Worm (Caenorhabditis elegans) whole organism, L2 larva: ENCODE results near the gene isy-1.
A peak's percentile ranks its signal among the peaks of the same experiment; 100 is the strongest.

Source experiments
- C34F6.9 ChIP-seq: fragments of 150-350 bp; optimal IDR thresholded peaks from 2 replicates; lab custom pipeline; 2014; ENCODE audit warnings: missing biosample characterization, missing genetic modification characterization
- F13H6.1 ChIP-seq: sonication (generic microtip); optimal IDR thresholded peaks from 2 replicates; lab custom pipeline; 2016; ENCODE audit warnings: missing genetic modification characterization, missing compliant biosample characterization
- Y55F3AM.14 ChIP-seq: fragments of 200-800 bp; sonication (Bioruptor generic); optimal IDR thresholded peaks from 2 replicates; lab custom pipeline; 2018; ENCODE audit warnings: mild to moderate bottlenecking, missing genetic modification characterization, missing compliant biosample characterization
- ZK546.5 ChIP-seq: sonication (generic microtip); optimal IDR thresholded peaks from 2 replicates; lab custom pipeline; 2017; ENCODE audit warnings: missing biosample characterization, missing genetic modification characterization
- ama-1 ChIP-seq: fragments of 150-350 bp; optimal IDR thresholded peaks from 2 replicates; lab custom pipeline; 2018; ENCODE audit warnings: inconsistent platforms
- blmp-1 ChIP-seq: sonication (generic microtip); optimal IDR thresholded peaks from 2 replicates; lab custom pipeline; 2017; ENCODE audit warnings: missing genetic modification characterization, mild to moderate bottlenecking, missing compliant biosample characterization, antibody characterized with exemption, moderate library complexity; ENCODE audit not compliant: insufficient read depth
- ceh-16 ChIP-seq: fragments of 150-350 bp; optimal IDR thresholded peaks from 2 replicates; lab custom pipeline; 2014; ENCODE audit warnings: missing biosample characterization, missing genetic modification characterization
- ceh-82 ChIP-seq: fragments of 150-350 bp; optimal IDR thresholded peaks from 2 replicates; lab custom pipeline; 2014; ENCODE audit warnings: missing biosample characterization, missing genetic modification characterization
- crh-2 ChIP-seq: sonication (generic microtip); optimal IDR thresholded peaks from 2 replicates; lab custom pipeline; 2017; ENCODE audit warnings: missing biosample characterization, missing genetic modification characterization
- dmd-4 ChIP-seq: sonication (generic microtip); optimal IDR thresholded peaks from 2 replicates; lab custom pipeline; 2017; ENCODE audit warnings: missing biosample characterization, missing genetic modification characterization
- egl-27 ChIP-seq: sonication (generic microtip); optimal IDR thresholded peaks from 3 replicates; lab custom pipeline; 2017; ENCODE audit warnings: missing biosample characterization, missing genetic modification reagents, missing genetic modification characterization
- elt-1 ChIP-seq: fragments of 150-350 bp; optimal IDR thresholded peaks from 2 replicates; lab custom pipeline; 2014; ENCODE audit warnings: missing biosample characterization, missing genetic modification characterization
- elt-3 ChIP-seq: sonication (generic microtip); optimal IDR thresholded peaks from 2 replicates; lab custom pipeline; 2017; ENCODE audit warnings: missing biosample characterization, missing genetic modification characterization
- fos-1 ChIP-seq: fragments of 150-350 bp; optimal IDR thresholded peaks from 2 replicates; lab custom pipeline; 2014; ENCODE audit warnings: missing biosample characterization, missing genetic modification characterization
- gmeb-1 ChIP-seq: fragments of 150-350 bp; optimal IDR thresholded peaks from 2 replicates; lab custom pipeline; 2014; ENCODE audit warnings: missing biosample characterization, missing genetic modification characterization
- lin-11 ChIP-seq: fragments of 150-350 bp; sonication (generic microtip); optimal IDR thresholded peaks from 2 replicates; lab custom pipeline; 2014; ENCODE audit warnings: missing biosample characterization, missing genetic modification characterization, inconsistent platforms, mixed read lengths
- lin-13 ChIP-seq: fragments of 150-350 bp; optimal IDR thresholded peaks from 2 replicates; lab custom pipeline; 2014; ENCODE audit warnings: missing biosample characterization, missing genetic modification reagents, missing genetic modification characterization
- lsy-2 ChIP-seq, 2 experiments: fragments of 150-350 bp in 1 of 2; sonication (generic microtip) in 1 of 2; optimal IDR thresholded peaks; 2 replicates each; lab custom pipeline; 2014 to 2017; ENCODE audit warnings: missing biosample characterization in 2 of 2, missing genetic modification characterization in 2 of 2
- mab-5 ChIP-seq: fragments of 150-350 bp; optimal IDR thresholded peaks from 2 replicates; lab custom pipeline; 2014; ENCODE audit warnings: missing biosample characterization, missing genetic modification characterization
- mbf-1 ChIP-seq: sonication (generic microtip); optimal IDR thresholded peaks from 2 replicates; lab custom pipeline; 2017; ENCODE audit warnings: missing biosample characterization, missing genetic modification characterization
- mdl-1 ChIP-seq, 2 experiments: fragments of 150-350 bp in 1 of 2; sonication (generic microtip) in 1 of 2; optimal IDR thresholded peaks; 2 replicates each; lab custom pipeline; 2017; ENCODE audit warnings: missing biosample characterization in 2 of 2, missing genetic modification characterization in 2 of 2
- nhr-11 ChIP-seq: fragments of 150-350 bp; optimal IDR thresholded peaks from 2 replicates; lab custom pipeline; 2014; ENCODE audit warnings: missing biosample characterization, missing genetic modification characterization
- nhr-12 ChIP-seq: fragments of 150-350 bp; optimal IDR thresholded peaks from 2 replicates; lab custom pipeline; 2014; ENCODE audit warnings: missing biosample characterization, missing genetic modification characterization
- nhr-129 ChIP-seq: fragments of 150-350 bp; optimal IDR thresholded peaks from 2 replicates; lab custom pipeline; 2014; ENCODE audit warnings: missing biosample characterization, missing genetic modification characterization
- nhr-21 ChIP-seq: fragments of 150-350 bp; optimal IDR thresholded peaks from 2 replicates; lab custom pipeline; 2014; ENCODE audit warnings: missing biosample characterization, missing genetic modification characterization
- nhr-237 ChIP-seq: fragments of 150-350 bp; optimal IDR thresholded peaks from 2 replicates; lab custom pipeline; 2014; ENCODE audit warnings: missing biosample characterization, missing genetic modification characterization
- nhr-25 ChIP-seq: fragments of 150-350 bp; sonication (generic microtip); optimal IDR thresholded peaks from 3 replicates; lab custom pipeline; 2014; ENCODE audit warnings: missing biosample characterization, missing genetic modification characterization
- nhr-6 ChIP-seq: fragments of 150-350 bp; optimal IDR thresholded peaks from 2 replicates; lab custom pipeline; 2014; ENCODE audit warnings: missing biosample characterization, missing genetic modification characterization
- nhr-77 ChIP-seq: fragments of 150-350 bp; optimal IDR thresholded peaks from 2 replicates; lab custom pipeline; 2014; ENCODE audit warnings: missing biosample characterization, missing genetic modification characterization
- peb-1 ChIP-seq: fragments of 150-350 bp; optimal IDR thresholded peaks from 2 replicates; lab custom pipeline; 2014; ENCODE audit warnings: missing biosample characterization, missing genetic modification characterization
- sem-4 ChIP-seq: fragments of 150-350 bp; optimal IDR thresholded peaks from 2 replicates; lab custom pipeline; 2014; ENCODE audit warnings: missing biosample characterization, missing genetic modification reagents, missing genetic modification characterization
- skn-1 ChIP-seq: sonication (generic microtip); optimal IDR thresholded peaks from 2 replicates; lab custom pipeline; 2017; ENCODE audit warnings: missing biosample characterization, missing genetic modification characterization
- sma-3 ChIP-seq: sonication (generic microtip); optimal IDR thresholded peaks from 2 replicates; lab custom pipeline; 2016; ENCODE audit warnings: missing genetic modification reagents, missing genetic modification characterization, missing compliant biosample characterization
- sma-9 ChIP-seq, 2 experiments: fragments of 150-350 bp in 1 of 2; sonication (generic microtip) in 1 of 2; optimal IDR thresholded peaks; 2 replicates each; lab custom pipeline; 2014 to 2016; ENCODE audit warnings: missing genetic modification characterization in 2 of 2, mild to moderate bottlenecking in 1 of 2, missing biosample characterization in 1 of 2, missing compliant biosample characterization in 1 of 2, missing genetic modification reagents in 1 of 2, moderate library complexity in 1 of 2
- snpc-4 ChIP-seq: fragments of 150-350 bp; optimal IDR thresholded peaks from 2 replicates; lab custom pipeline; 2014; ENCODE audit warnings: missing biosample characterization, missing genetic modification characterization
- unc-39 ChIP-seq: fragments of 150-350 bp; optimal IDR thresholded peaks from 2 replicates; lab custom pipeline; 2014; ENCODE audit warnings: missing biosample characterization, missing genetic modification characterization
- unc-55 ChIP-seq: fragments of 150-350 bp; sonication (generic microtip); optimal IDR thresholded peaks from 3 replicates; lab custom pipeline; 2014; ENCODE audit warnings: missing biosample characterization, missing genetic modification reagents, missing genetic modification characterization
- unc-62 ChIP-seq: fragments of 150-350 bp; optimal IDR thresholded peaks from 2 replicates; lab custom pipeline; 2014; ENCODE audit warnings: missing biosample characterization, missing genetic modification reagents, missing genetic modification characterization
- zag-1 ChIP-seq: fragments of 150-350 bp; optimal IDR thresholded peaks from 2 replicates; lab custom pipeline; 2014; ENCODE audit warnings: missing biosample characterization, missing genetic modification characterization
- ztf-1 ChIP-seq: fragments of 200-800 bp; sonication (Bioruptor generic); conservative IDR thresholded peaks from 2 replicates; pipeline ENCODE4 v1.3.6; 2022; ENCODE audit warnings: missing genetic modification characterization, missing compliant biosample characterization
- ztf-4 ChIP-seq: fragments of 150-350 bp; optimal IDR thresholded peaks from 2 replicates; lab custom pipeline; 2014; ENCODE audit warnings: missing biosample characterization, missing genetic modification characterization

The isy-1 gene

ce11 chrV:10953471-10954155, 46.9 kb downstream of the isy-1 start (continued):
- TF ChIP-seq sma-9 (GFP tag; optimal IDR thresholded peaks at IDR 0.05; lab: Kevin White, UChicago), result peak; percentile 20
- no peak for TF ChIP-seq sma-9 (tag; optimal IDR thresholded peaks at IDR 0.05; lab: Kevin White, UChicago)
- no peak for TF ChIP-seq nhr-129 (tag; lab: Kevin White, UChicago)
- TF ChIP-seq skn-1 (tag; lab: Kevin White, UChicago), result no peak
- TF ChIP-seq crh-2, result no peak
- TF ChIP-seq unc-62, result no peak
- no peak for TF ChIP-seq nhr-12 (tag; lab: Kevin White, UChicago)
- TF ChIP-seq nhr-25, result peak; percentile 29
- no peak for TF ChIP-seq F13H6.1 (tag; lab: Kevin White, UChicago)
- no peak for TF ChIP-seq dmd-4 (tag; lab: Kevin White, UChicago)
- TF ChIP-seq elt-3 (tag; lab: Kevin White, UChicago), result no peak
- TF ChIP-seq snpc-4 (tag; lab: Kevin White, UChicago), result no peak
- peak in 1 of 2 experiments; percentile 40 for TF ChIP-seq lsy-2 (tag; optimal IDR thresholded peaks at IDR 0.05; lab: Kevin White, UChicago)
- TF ChIP-seq mbf-1 (tag; lab: Kevin White, UChicago), result no peak
- TF ChIP-seq nhr-21 (tag; lab: Kevin White, UChicago), result no peak
- TF ChIP-seq nhr-77 (tag; lab: Kevin White, UChicago), result no peak
- no peak for TF ChIP-seq nhr-11 (tag; lab: Kevin White, UChicago)
- no peak for TF ChIP-seq unc-39
- no peak for TF ChIP-seq sma-3 (GFP tag; lab: Kevin White, UChicago)
- no peak for TF ChIP-seq sem-4
- TF ChIP-seq ceh-82 (tag; lab: Kevin White, UChicago), result no peak
- no peak for TF ChIP-seq lin-11 (tag; lab: Kevin White, UChicago)
- TF ChIP-seq ZK546.5, result no peak
- no peak for TF ChIP-seq ceh-16 (tag; lab: Kevin White, UChicago)
- TF ChIP-seq nhr-237 (tag; lab: Kevin White, UChicago), result no peak
- no peak for TF ChIP-seq C34F6.9 (tag; lab: Kevin White, UChicago)
- TF ChIP-seq, all 48 proteins: peak for 9

ce11 chrV:10951655-10952278, 48.7 kb downstream of the isy-1 start, which contains the start of gene F17C11.4:
F17C11.4 (plus strand) TSS chrV:10951860.
- TF ChIP-seq sma-9 (GFP tag; optimal IDR thresholded peaks at IDR 0.05; lab: Kevin White, UChicago), result peak; percentile 96
- no peak for TF ChIP-seq sma-9 (tag; optimal IDR thresholded peaks at IDR 0.05; lab: Kevin White, UChicago)
- TF ChIP-seq gmeb-1, result peak; percentile 58
- TF ChIP-seq nhr-12 (tag; lab: Kevin White, UChicago), result no peak
- no peak for TF ChIP-seq elt-3 (tag; lab: Kevin White, UChicago)
- no peak for TF ChIP-seq lin-11 (tag; lab: Kevin White, UChicago)
- TF ChIP-seq mab-5 (tag; lab: Kevin White, UChicago), result peak; percentile 39
- peak; percentile 85 for TF ChIP-seq C34F6.9 (tag; lab: Kevin White, UChicago)
- peak; percentile 49 for TF ChIP-seq egl-27 (tag; lab: Kevin White, UChicago)
- peak; percentile 57 for TF ChIP-seq crh-2
- peak; percentile 75 for TF ChIP-seq sma-3 (GFP tag; lab: Kevin White, UChicago)
- peak; percentile 96 for TF ChIP-seq nhr-129 (tag; lab: Kevin White, UChicago)
- peak in 1 of 2 experiments; percentile 84 for TF ChIP-seq lsy-2 (tag; optimal IDR thresholded peaks at IDR 0.05; lab: Kevin White, UChicago)
- no peak for TF ChIP-seq peb-1 (tag; lab: Kevin White, UChicago)
- peak; percentile 59 for TF ChIP-seq lin-13
- peak; percentile 81 for TF ChIP-seq nhr-21 (tag; lab: Kevin White, UChicago)
- peak; percentile 72 for TF ChIP-seq nhr-6 (tag; lab: Kevin White, UChicago)
- TF ChIP-seq dmd-4 (tag; lab: Kevin White, UChicago), result no peak
- TF ChIP-seq blmp-1, result peak; percentile 76
- TF ChIP-seq F13H6.1 (tag; lab: Kevin White, UChicago), result peak; percentile 91
- TF ChIP-seq snpc-4 (tag; lab: Kevin White, UChicago), result peak; percentile 48
- peak; percentile 88 for TF ChIP-seq ama-1 (lab: Kevin White, UChicago)
- peak; percentile 90 for TF ChIP-seq nhr-25
- no peak for TF ChIP-seq skn-1 (tag; lab: Kevin White, UChicago)
- TF ChIP-seq elt-1 (tag; lab: Kevin White, UChicago), result no peak
- peak; percentile 4 for TF ChIP-seq unc-55 (GFP tag; lab: Kevin White, UChicago)
- no peak for TF ChIP-seq ztf-1 (GFP tag; lab: Robert Waterston, UW)
- TF ChIP-seq mdl-1 (tag; optimal IDR thresholded peaks at IDR 0.05; lab: Kevin White, UChicago), result peak; percentile 28 to 85
- peak; percentile 66 for TF ChIP-seq fos-1
- TF ChIP-seq Y55F3AM.14 (GFP tag; lab: Kevin White, UChicago), result peak; percentile 86
- no peak for TF ChIP-seq nhr-237 (tag; lab: Kevin White, UChicago)
- TF ChIP-seq ztf-4 (tag; lab: Kevin White, UChicago), result peak; percentile 88
- TF ChIP-seq sem-4, result peak; percentile 70
- TF ChIP-seq zag-1 (tag; lab: Kevin White, UChicago), result peak; percentile 54
